Worm (Caenorhabditis elegans) whole organism, young adult: ENCODE data around the gene pat-9.

ENCODE experiments used
- B0019.2 ChIP-seq: fragments of 200-800 bp; sonication (Bioruptor generic); conservative IDR thresholded peaks from 2 replicates; pipeline ENCODE4 v1.3.6; 2022; ENCODE audit warnings: missing genetic modification reagents, missing genetic modification characterization, missing compliant biosample characterization
- B0035.1 ChIP-seq: sonication (generic microtip); optimal IDR thresholded peaks from 2 replicates; lab custom pipeline; 2016; ENCODE audit warnings: missing genetic modification characterization, mild to moderate bottlenecking, missing compliant biosample characterization, missing genotype, missing genetic modification reagents
- F22D6.2 ChIP-seq: sonication (generic microtip); optimal IDR thresholded peaks from 2 replicates; lab custom pipeline; 2016; ENCODE audit warnings: mild to moderate bottlenecking, missing genetic modification characterization, missing compliant biosample characterization
- F23B12.7 ChIP-seq: sonication (generic microtip); optimal IDR thresholded peaks from 2 replicates; lab custom pipeline; 2017; ENCODE audit warnings: missing genetic modification characterization, mild to moderate bottlenecking, missing compliant biosample characterization, antibody characterized with exemption, moderate library complexity; ENCODE audit not compliant: insufficient read depth
- K12H6.12 ChIP-seq: fragments of 200-800 bp; sonication (Bioruptor generic); optimal IDR thresholded peaks from 2 replicates; lab custom pipeline; 2018; ENCODE audit warnings: mild to moderate bottlenecking, missing genetic modification characterization, missing compliant biosample characterization
- Y95B8A.8 ChIP-seq: fragments of 200-800 bp; sonication (Bioruptor generic); IDR thresholded peaks from 2 replicates; pipeline ENCODE4 v1.3.6; 2022; ENCODE audit warnings: missing genetic modification reagents, missing genetic modification characterization, missing compliant biosample characterization
- aptf-2 ChIP-seq: fragments of 200-800 bp; sonication (Bioruptor generic); conservative IDR thresholded peaks from 2 replicates; pipeline ENCODE4 v1.3.6; 2022; ENCODE audit warnings: missing genetic modification reagents, missing genetic modification characterization, missing compliant biosample characterization
- athp-1 ChIP-seq: sonication (generic microtip); optimal IDR thresholded peaks from 2 replicates; lab custom pipeline; 2017; ENCODE audit warnings: mild to moderate bottlenecking, missing genetic modification characterization, missing compliant biosample characterization
- bed-2 ChIP-seq: fragments of 200-800 bp; sonication (Bioruptor generic); IDR thresholded peaks from 2 replicates; pipeline ENCODE4 v1.3.6; 2022; ENCODE audit warnings: missing genetic modification reagents, missing genetic modification characterization, missing compliant biosample characterization
- ccch-3 ChIP-seq: fragments of 200-800 bp; sonication (Bioruptor generic); optimal IDR thresholded peaks from 2 replicates; lab custom pipeline; 2018; ENCODE audit warnings: mild to moderate bottlenecking, missing genetic modification characterization, missing compliant biosample characterization
- cebp-1 ChIP-seq, 2 experiments: fragments of 200-800 bp in 1 of 2; sonication (Bioruptor generic) in 1 of 2; sonication (generic microtip) in 1 of 2; IDR thresholded peaks in 1 of 2; optimal IDR thresholded peaks in 1 of 2; 2 replicates each; pipeline versions ENCODE4 v1.3.6 to Lab custom; 2017 to 2022; ENCODE audit warnings: missing compliant biosample characterization in 2 of 2, missing genetic modification characterization in 2 of 2, mild to moderate bottlenecking in 1 of 2, missing genetic modification reagents in 1 of 2, moderate library complexity in 1 of 2
- cebp-2 ChIP-seq: fragments of 200-800 bp; sonication (Bioruptor generic); IDR thresholded peaks from 2 replicates; pipeline ENCODE4 v1.3.6; 2022; ENCODE audit warnings: missing genetic modification characterization, missing compliant biosample characterization
- ceh-27 ChIP-seq: fragments of 200-800 bp; sonication (Bioruptor generic); optimal IDR thresholded peaks from 2 replicates; lab custom pipeline; 2018; ENCODE audit warnings: mild to moderate bottlenecking, missing genetic modification characterization, moderate library complexity, missing compliant biosample characterization
- ceh-40 ChIP-seq: fragments of 200-800 bp; sonication (Bioruptor generic); IDR thresholded peaks from 2 replicates; pipeline ENCODE4 v1.3.6; 2022; ENCODE audit warnings: missing genetic modification characterization, missing compliant biosample characterization
- ceh-58 ChIP-seq: fragments of 200-800 bp; sonication (Bioruptor generic); IDR thresholded peaks from 2 replicates; pipeline ENCODE4 v1.3.6; 2022; ENCODE audit warnings: missing genetic modification characterization, missing compliant biosample characterization
- dox-1 ChIP-seq: fragments of 200-800 bp; sonication (Bioruptor generic); IDR thresholded peaks from 2 replicates; pipeline ENCODE4 v1.3.6; 2022; ENCODE audit warnings: missing genetic modification reagents, missing genetic modification characterization, missing compliant biosample characterization
- efl-1 ChIP-seq: fragments of 150-350 bp; optimal IDR thresholded peaks from 2 replicates; lab custom pipeline; 2014; ENCODE audit warnings: missing biosample characterization, missing genetic modification reagents, missing genetic modification characterization
- egl-18 ChIP-seq: fragments of 200-800 bp; sonication (Bioruptor generic); IDR thresholded peaks from 2 replicates; pipeline ENCODE4 v1.3.6; 2022; ENCODE audit warnings: missing genetic modification reagents, missing genetic modification characterization, missing compliant biosample characterization
- fkh-3 ChIP-seq: sonication (generic microtip); optimal IDR thresholded peaks from 2 replicates; lab custom pipeline; 2016; ENCODE audit warnings: mild to moderate bottlenecking, missing genetic modification characterization, missing compliant biosample characterization
- gei-17 ChIP-seq: fragments of 200-800 bp; sonication (Bioruptor generic); optimal IDR thresholded peaks from 2 replicates; lab custom pipeline; 2018; ENCODE audit warnings: mild to moderate bottlenecking, missing genetic modification characterization, missing compliant biosample characterization
- hlh-12 ChIP-seq: sonication (generic microtip); optimal IDR thresholded peaks from 2 replicates; lab custom pipeline; 2016; ENCODE audit warnings: missing genetic modification characterization, missing compliant biosample characterization
- hlh-26 ChIP-seq: fragments of 200-800 bp; sonication (Bioruptor generic); conservative IDR thresholded peaks from 2 replicates; pipeline ENCODE4 v1.3.6; 2022; ENCODE audit warnings: missing genetic modification reagents, missing genetic modification characterization, missing compliant biosample characterization
- hmg-20 ChIP-seq: fragments of 200-800 bp; sonication (Bioruptor generic); IDR thresholded peaks from 2 replicates; pipeline ENCODE4 v1.3.6; 2022; ENCODE audit warnings: missing genetic modification reagents, missing genetic modification characterization, missing compliant biosample characterization
- let-526 ChIP-seq: fragments of 200-800 bp; sonication (Bioruptor generic); IDR thresholded peaks from 2 replicates; pipeline ENCODE4 v1.3.6; 2022; ENCODE audit warnings: missing genetic modification reagents, missing genetic modification characterization, missing compliant biosample characterization
- lin-54 ChIP-seq: fragments of 200-800 bp; sonication (Bioruptor generic); optimal IDR thresholded peaks from 2 replicates; lab custom pipeline; 2018; ENCODE audit warnings: mild to moderate bottlenecking, missing genetic modification characterization, missing compliant biosample characterization
- lsl-1 ChIP-seq: fragments of 200-800 bp; sonication (Bioruptor generic); optimal IDR thresholded peaks from 2 replicates; lab custom pipeline; 2018; ENCODE audit warnings: mild to moderate bottlenecking, missing genetic modification characterization, moderate library complexity, missing compliant biosample characterization
- madf-3 ChIP-seq: fragments of 200-800 bp; sonication (Bioruptor generic); IDR thresholded peaks from 2 replicates; pipeline ENCODE4 v1.3.6; 2022; ENCODE audit warnings: missing genetic modification reagents, missing genetic modification characterization, missing compliant biosample characterization
- mes-4 ChIP-seq: sonication (generic microtip); optimal IDR thresholded peaks from 2 replicates; lab custom pipeline; 2016; ENCODE audit warnings: missing genotype, missing genetic modification characterization, missing compliant biosample characterization
- nhr-80 ChIP-seq: sonication (generic microtip); optimal IDR thresholded peaks from 2 replicates; lab custom pipeline; 2016; ENCODE audit warnings: missing genetic modification characterization, missing compliant biosample characterization
- rpc-1 ChIP-seq, 2 experiments: fragments of 150-350 bp in 1 of 2; sonication (generic microtip) in 1 of 2; optimal IDR thresholded peaks; 2 replicates each; lab custom pipeline; 2014 to 2018; ENCODE audit warnings: missing biosample characterization in 1 of 2, missing genetic modification characterization in 1 of 2, missing genetic modification reagents in 1 of 2, missing genotype in 1 of 2
- snpc-1.1 ChIP-seq: sonication (generic microtip); optimal IDR thresholded peaks from 2 replicates; lab custom pipeline; 2017; ENCODE audit warnings: missing genetic modification characterization, mild to moderate bottlenecking, missing compliant biosample characterization, antibody characterized with exemption, moderate library complexity, missing genotype, missing genetic modification reagents; ENCODE audit not compliant: insufficient read depth
- snpc-4 ChIP-seq, 5 experiments: fragments of 150-350 bp in 1 of 5; sonication (generic microtip) in 4 of 5; optimal IDR thresholded peaks; 2 replicates each; lab custom pipeline; 2014 to 2018; ENCODE audit warnings: missing genetic modification characterization in 5 of 5, missing biosample characterization in 3 of 5, antibody characterized with exemption in 2 of 5, mild to moderate bottlenecking in 2 of 5, missing compliant biosample characterization in 2 of 5, missing genotype in 2 of 5, moderate library complexity in 2 of 5, missing genetic modification reagents in 1 of 5
- somi-1 ChIP-seq: fragments of 200-800 bp; sonication (Bioruptor generic); optimal IDR thresholded peaks from 2 replicates; lab custom pipeline; 2018; ENCODE audit warnings: mild to moderate bottlenecking, missing genetic modification characterization, missing compliant biosample characterization
- unc-130 ChIP-seq: sonication (generic microtip); optimal IDR thresholded peaks from 2 replicates; lab custom pipeline; 2016; ENCODE audit warnings: missing genetic modification reagents, missing genetic modification characterization, missing compliant biosample characterization
- zfh-2 ChIP-seq: fragments of 200-800 bp; sonication (Bioruptor generic); conservative IDR thresholded peaks from 2 replicates; pipeline ENCODE4 v1.3.6; 2022; ENCODE audit warnings: missing genetic modification reagents, missing genetic modification characterization, missing compliant biosample characterization

Gene pat-9

DNA sequence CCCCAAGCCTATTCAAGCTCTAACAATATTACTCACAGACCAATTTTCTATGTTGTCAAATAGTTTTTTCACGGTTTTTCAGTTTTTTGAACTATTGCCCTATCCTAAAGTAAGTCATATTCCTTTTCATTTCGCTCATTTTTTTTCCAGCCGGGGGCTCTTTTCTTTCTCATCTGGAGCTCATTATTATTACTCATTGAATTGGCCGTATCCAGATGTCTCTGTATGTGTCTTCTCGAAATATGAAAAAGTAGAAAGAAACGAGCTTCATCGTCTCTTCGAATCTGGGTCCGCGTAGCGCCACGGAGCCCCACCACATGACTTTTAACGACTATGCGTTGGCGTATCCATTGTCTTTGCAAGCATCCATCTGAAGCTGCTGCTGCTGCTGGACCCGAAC, 6.2 kb upstream of the pat-9 start:
- no peak for TF ChIP-seq F23B12.7
- TF ChIP-seq snpc-4 (GFP tag; optimal IDR thresholded peaks at IDR 0.05; lab: Kevin White, UChicago), result no peak
- TF ChIP-seq snpc-4 (tag; optimal IDR thresholded peaks at IDR 0.05; lab: Kevin White, UChicago), result no peak
- no peak for TF ChIP-seq lsl-1 (GFP tag; lab: Kevin White, UChicago)
- TF ChIP-seq efl-1 (GFP tag; lab: Kevin White, UChicago), result no peak
- no peak for TF ChIP-seq let-526 (GFP tag; lab: Robert Waterston, UW)
- no peak for TF ChIP-seq Y95B8A.8

DNA sequence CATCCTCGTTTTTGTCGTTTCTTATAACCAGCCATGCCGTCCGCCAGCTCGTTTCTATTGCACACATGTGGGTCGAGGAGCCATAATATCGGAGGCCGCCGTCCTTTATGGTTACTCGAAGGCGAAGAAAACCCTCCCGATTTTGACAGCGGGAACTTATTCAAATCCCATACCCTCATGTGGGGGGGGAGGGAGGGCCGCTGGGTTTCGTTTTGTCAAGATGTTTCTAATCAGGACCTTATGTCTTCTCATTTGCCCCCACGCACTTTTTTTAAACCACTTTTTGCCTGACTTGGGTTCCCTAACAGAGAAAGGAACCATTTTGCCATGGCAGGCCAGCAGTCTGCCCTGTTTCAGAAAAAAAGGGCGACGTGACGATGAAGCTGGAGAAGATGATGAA, 4.2 kb upstream of the pat-9 start:
- TF ChIP-seq ceh-27 (GFP tag; lab: Kevin White, UChicago), result no peak
- 0 out of 2 replicates have a peak, but pooled peaks have one; percentile 6 for TF ChIP-seq zfh-2 (GFP tag; lab: Robert Waterston, UW)
- no peak for TF ChIP-seq dox-1 (GFP tag; lab: Robert Waterston, UW)

DNA sequence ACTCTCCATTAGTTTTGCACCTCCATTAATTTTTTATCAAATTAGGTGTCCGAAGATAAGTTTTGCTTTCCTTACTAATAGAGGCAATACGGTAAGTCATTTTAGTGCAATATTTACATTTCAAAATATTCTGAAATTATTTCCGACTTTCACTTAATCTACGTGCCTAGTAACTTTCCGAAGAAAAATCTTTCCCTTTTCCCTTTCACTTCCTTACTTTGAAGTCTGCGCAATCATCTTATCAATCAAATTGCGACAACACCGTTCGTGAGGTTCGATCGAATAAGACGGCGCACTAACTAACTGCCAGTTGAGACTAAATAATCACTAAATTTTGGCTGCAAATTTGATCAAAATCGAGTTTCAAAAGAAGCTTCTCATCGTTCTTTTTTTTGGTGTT, 2.8 kb upstream of the pat-9 start:
- TF ChIP-seq aptf-2 (GFP tag; lab: Robert Waterston, UW) (no peak), cebp-2 (no peak), egl-18 (GFP tag; lab: Robert Waterston, UW) (no peak), fkh-3 (no peak), dox-1 (GFP tag; lab: Robert Waterston, UW) (no peak), K12H6.12 (tag; lab: Kevin White, UChicago) (no peak), hlh-12 (tag; lab: Kevin White, UChicago) (no peak), hlh-26 (GFP tag; lab: Robert Waterston, UW) (no peak)

- TF ChIP-seq ceh-58 (GFP tag; lab: Robert Waterston, UW), result no peak
- TF ChIP-seq egl-18 (GFP tag; lab: Robert Waterston, UW), result no peak
- TF ChIP-seq B0035.1 (tag; lab: Kevin White, UChicago), result no peak
- no peak for TF ChIP-seq lin-54 (GFP tag; lab: Kevin White, UChicago)
- TF ChIP-seq ceh-40 (GFP tag; lab: Robert Waterston, UW), result no peak
- no peak for TF ChIP-seq unc-130 (GFP tag; lab: Kevin White, UChicago)
- no peak for TF ChIP-seq snpc-1.1 (tag; lab: Kevin White, UChicago)
- no peak for TF ChIP-seq athp-1 (tag; lab: Kevin White, UChicago)
Measured at ce11 chrX:16534564-16534963, 2.1 kb upstream of the pat-9 start.

DNA sequence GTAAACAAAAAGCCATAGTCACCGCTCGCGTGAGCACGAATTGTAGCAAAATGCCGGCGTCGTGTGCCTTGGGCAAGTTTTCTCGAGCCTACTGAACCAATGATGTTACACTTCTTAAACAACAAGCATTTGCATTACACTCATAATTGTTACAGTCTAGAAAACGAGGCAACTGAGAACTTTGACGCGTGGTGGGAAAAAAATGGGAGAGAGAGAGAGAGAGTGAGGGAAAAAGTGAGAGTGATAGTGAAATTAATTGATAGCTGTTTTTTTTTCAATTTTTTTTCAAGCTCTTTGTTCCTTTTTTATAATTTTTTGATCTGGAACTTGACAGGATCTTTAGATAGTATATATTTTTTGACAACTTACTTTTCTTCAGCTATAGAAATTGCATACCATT, 1.5 kb upstream of the pat-9 start:
- TF ChIP-seq madf-3 (GFP tag; lab: Robert Waterston, UW) (no peak), bed-2 (GFP tag; lab: Robert Waterston, UW) (no peak), rpc-1 (optimal IDR thresholded peaks at IDR 0.05; lab: Kevin White, UChicago) (no peak), rpc-1 (tag; optimal IDR thresholded peaks at IDR 0.05; lab: Kevin White, UChicago) (no peak), somi-1 (GFP tag; lab: Kevin White, UChicago) (no peak), hmg-20 (no peak), mes-4 (no peak), gei-17 (GFP tag; lab: Kevin White, UChicago) (no peak), nhr-80 (no peak), cebp-1 (GFP tag; IDR thresholded peaks at IDR 0.05; lab: Robert Waterston, UW) (no peak), cebp-1 (tag; optimal IDR thresholded peaks at IDR 0.05; lab: Kevin White, UChicago) (no peak), fkh-3 (no peak), ccch-3 (GFP tag; lab: Kevin White, UChicago) (no peak), B0019.2 (GFP tag; lab: Robert Waterston, UW) (no peak), F22D6.2 (tag; lab: Kevin White, UChicago) (no peak)
